Fruit fly (Drosophila melanogaster) Kc167 (cell line): Measurements from ENCODE around the gene CG31805.

Experiments
- Myc ChIP-seq: fragments of >200 bp; optimal IDR thresholded peaks from 2 replicates; lab custom pipeline; 2017; ENCODE audit warnings: missing external identifiers
- Sin3A ChIP-seq: fragments of >200 bp; optimal IDR thresholded peaks from 2 replicates; lab custom pipeline; 2018; ENCODE audit warnings: missing external identifiers
- h ChIP-seq: fragments of >200 bp; optimal IDR thresholded peaks from 3 replicates; lab custom pipeline; 2018; ENCODE audit warnings: missing external identifiers
- insv ChIP-seq: fragments of >200 bp; optimal IDR thresholded peaks from 3 replicates; lab custom pipeline; 2018; ENCODE audit warnings: missing external identifiers
- psq ChIP-seq: fragments of >200 bp; optimal IDR thresholded peaks from 2 replicates; lab custom pipeline; 2017; ENCODE audit warnings: missing external identifiers
- ttk ChIP-seq: sonication (Bioruptor generic); optimal IDR thresholded peaks from 2 replicates; lab custom pipeline; 2017; ENCODE audit warnings: missing external identifiers

CG31805 gene

dm6 chr2L:16859103-16859502, 41.2 kb downstream of the CG31805 start:
- TF ChIP-seq insv (lab: Kevin White, UChicago) (no peak), ttk (no peak), h (no peak), Myc (lab: Kevin White, UChicago) (no peak), Sin3A (lab: Kevin White, UChicago) (no peak), psq (lab: Kevin White, UChicago) (no peak)

- TF ChIP-seq ttk: no peak
- no peak for TF ChIP-seq psq (lab: Kevin White, UChicago)
- no peak for TF ChIP-seq Sin3A (lab: Kevin White, UChicago)
- TF ChIP-seq Myc (lab: Kevin White, UChicago): no peak
- TF ChIP-seq insv (lab: Kevin White, UChicago): no peak
- TF ChIP-seq h: no peak
These were observed 41.7 kb downstream of the CG31805 start, which contains the start of gene CG31809 for dm6 chr2L:16858466-16859007. Gene CG31809 (minus strand): TSS chr2L:16858714.

dm6 chr2L:16857665-16858064, 42.6 kb downstream of the CG31805 start:
- TF ChIP-seq h (no peak), psq (lab: Kevin White, UChicago) (no peak), Myc (lab: Kevin White, UChicago) (no peak), insv (lab: Kevin White, UChicago) (no peak), Sin3A (lab: Kevin White, UChicago) (no peak), ttk (no peak)

DNA sequence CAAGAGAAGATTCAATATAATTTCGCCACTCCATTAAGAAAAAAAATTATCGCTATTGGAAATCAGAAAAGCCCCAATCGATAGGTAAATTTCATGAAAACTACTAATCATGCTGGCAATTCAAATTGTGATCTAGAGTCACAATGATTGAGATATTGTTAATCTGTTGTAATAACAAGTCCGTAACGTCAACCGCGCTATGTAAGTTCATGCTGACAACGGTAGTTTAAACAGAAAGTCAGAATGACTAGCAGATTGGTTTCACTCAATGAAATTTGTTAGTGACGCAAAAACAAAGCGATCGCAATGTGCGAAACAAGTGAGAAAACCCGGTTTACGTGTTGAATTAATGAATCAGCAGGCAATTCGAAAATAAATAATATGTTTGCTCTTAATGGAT, 43.1 kb downstream of the CG31805 start:
- TF ChIP-seq ttk (no peak), Sin3A (lab: Kevin White, UChicago) (no peak)

DNA sequence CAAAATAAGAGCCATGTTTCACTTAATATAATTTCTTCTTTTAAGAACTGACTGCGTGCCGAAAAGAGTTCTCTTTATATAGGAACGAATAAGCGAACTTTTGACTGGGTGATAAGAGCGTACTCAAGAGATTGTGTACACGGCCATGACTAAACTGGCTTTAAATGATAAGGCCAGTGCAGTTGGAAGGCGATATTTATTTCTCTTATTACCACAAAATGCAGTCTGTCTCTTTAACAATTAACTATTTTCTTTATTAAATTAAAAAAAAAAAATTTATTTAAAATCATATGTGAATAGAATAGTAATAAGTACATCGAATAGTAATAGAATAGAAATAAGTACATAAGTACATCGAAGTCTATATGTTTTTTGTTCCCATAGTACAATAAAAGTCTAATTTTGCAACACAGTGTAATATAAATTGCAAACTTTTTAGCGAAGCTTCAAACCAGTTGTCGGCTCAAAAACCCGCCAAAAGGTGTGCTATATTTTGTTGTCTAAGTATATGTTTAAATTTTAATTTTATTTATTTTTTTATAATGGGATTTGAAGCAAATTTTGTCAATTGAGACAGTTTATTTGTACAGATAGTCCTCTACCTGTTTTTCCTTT, 47.8 kb downstream of the CG31805 start, which contains the start of gene CG31810:
Gene CG31810, minus strand, starts transcription at position 51 of the 615 bp plus-strand sequence.
- TF ChIP-seq Sin3A (lab: Kevin White, UChicago) (no peak), Myc (lab: Kevin White, UChicago) (no peak), h (no peak), insv (lab: Kevin White, UChicago) (no peak), ttk (no peak), psq (lab: Kevin White, UChicago) (no peak)

dm6 chr2L:16850442-16850841, 49.8 kb downstream of the CG31805 start:
- TF ChIP-seq Sin3A (lab: Kevin White, UChicago) (no peak), ttk (no peak), Myc (lab: Kevin White, UChicago) (no peak), psq (lab: Kevin White, UChicago) (no peak), h (no peak), insv (lab: Kevin White, UChicago) (no peak)

DNA sequence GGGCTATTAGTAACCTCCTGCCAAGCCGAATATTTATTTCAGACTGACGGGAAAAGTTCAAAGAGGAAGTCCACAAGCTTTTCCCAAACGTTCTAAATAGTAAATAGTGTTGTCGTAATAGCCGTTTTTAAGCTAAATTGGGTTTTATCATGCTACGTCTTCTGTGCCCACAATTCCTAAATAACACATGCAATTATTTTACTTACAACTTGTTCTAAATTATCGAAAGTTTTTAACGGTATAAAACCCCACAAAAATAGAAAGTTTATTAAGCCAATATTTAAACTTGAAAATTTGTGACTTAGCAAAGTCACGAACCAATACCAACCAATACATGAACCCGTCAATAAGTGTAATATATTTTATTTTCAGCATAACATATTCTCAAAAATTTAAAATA, 51.6 kb downstream of the CG31805 start, which contains the start of gene CG13284:
Gene CG13284, minus strand, starts transcription at position 47 of the 400 bp plus-strand sequence.
- no peak for TF ChIP-seq Myc (lab: Kevin White, UChicago)
- no peak for TF ChIP-seq ttk
- TF ChIP-seq Sin3A (lab: Kevin White, UChicago): no peak
- TF ChIP-seq insv (lab: Kevin White, UChicago): no peak
- no peak for TF ChIP-seq psq (lab: Kevin White, UChicago)
- no peak for TF ChIP-seq h
